Worm (Caenorhabditis elegans): Measurements from ENCODE around the gene srz-58.

- TF ChIP-seq egl-44 (GFP tag; IDR thresholded peaks at IDR 0.05) = no peak
- no peak for TF ChIP-seq F52B5.7 (tag; optimal IDR thresholded peaks at IDR 0.05)
- no peak for TF ChIP-seq athp-1 (tag; optimal IDR thresholded peaks at IDR 0.05)
- no peak for TF ChIP-seq unc-62 (GFP tag; optimal IDR thresholded peaks at IDR 0.05)
- no peak for TF ChIP-seq madf-10 (tag; optimal IDR thresholded peaks at IDR 0.05)
- TF ChIP-seq bed-1 (GFP tag; IDR thresholded peaks at IDR 0.05) = no peak
- no peak for TF ChIP-seq nfya-2 (GFP tag; IDR thresholded peaks at IDR 0.05)
- TF ChIP-seq lin-26 (GFP tag; IDR thresholded peaks at IDR 0.05) = no peak
- no peak for TF ChIP-seq nfya-1 (tag; optimal IDR thresholded peaks at IDR 0.05; ENCODE audit: borderline replicate concordance, insufficient read depth)
- TF ChIP-seq pha-4 (tag; optimal IDR thresholded peaks at IDR 0.05) = no peak
- no peak for TF ChIP-seq ama-1 (optimal IDR thresholded peaks at IDR 0.05)
- TF ChIP-seq ama-1 (GFP tag; optimal IDR thresholded peaks at IDR 0.05) = no peak
- TF ChIP-seq let-607 (tag; optimal IDR thresholded peaks at IDR 0.05) = no peak
Observed at ce11 chrV:17284159-17284558, 33.8 kb upstream of the srz-58 start.

Data from whole organism, young adult.